Fruit fly (Drosophila melanogaster) whole organism, prepupa: ENCODE measurements around the gene Fer3HCH.

Experiments used
- Blimp-1 ChIP-seq: fragments of 200-800 bp; sonication (Bioruptor generic); optimal IDR thresholded peaks from 3 replicates; lab custom pipeline; 2017; ENCODE audit warnings: missing biosample characterization, missing genetic modification characterization, mild to moderate bottlenecking, moderate library complexity, missing genetic modification reagents
- CG10631 ChIP-seq: fragments of 200-800 bp; sonication (Bioruptor generic); optimal IDR thresholded peaks from 2 replicates; lab custom pipeline; 2016; ENCODE audit warnings: missing biosample characterization, missing genetic modification characterization
- CG10669 ChIP-seq: fragments of 200-800 bp; sonication (Bioruptor generic); optimal IDR thresholded peaks from 3 replicates; lab custom pipeline; 2018; ENCODE audit warnings: missing biosample characterization, mild to moderate bottlenecking, missing genetic modification characterization, moderate library complexity
- CG11294 ChIP-seq: fragments of 200-800 bp; sonication (Bioruptor generic); IDR thresholded peaks from 2 replicates; pipeline ENCODE4 v1.3.6; 2022; ENCODE audit warnings: missing biosample characterization, missing genetic modification characterization
- CG11762 ChIP-seq: fragments of 200-800 bp; sonication (Bioruptor generic); optimal IDR thresholded peaks from 3 replicates; lab custom pipeline; 2016; ENCODE audit warnings: missing biosample characterization, missing genetic modification characterization; ENCODE audit not compliant: insufficient read depth
- CG1621 ChIP-seq: fragments of 200-800 bp; sonication (Bioruptor generic); optimal IDR thresholded peaks from 3 replicates; lab custom pipeline; 2018; ENCODE audit warnings: missing biosample characterization, mild to moderate bottlenecking, missing genetic modification characterization
- CG16779 ChIP-seq: fragments of 200-800 bp; sonication (Bioruptor generic); optimal IDR thresholded peaks from 3 replicates; lab custom pipeline; 2017; ENCODE audit warnings: missing biosample characterization, mild to moderate bottlenecking, missing genetic modification characterization
- CG3032 ChIP-seq: fragments of 200-800 bp; optimal IDR thresholded peaks from 2 replicates; lab custom pipeline; 2019; ENCODE audit warnings: missing biosample characterization, mild to moderate bottlenecking, missing genetic modification characterization, moderate library complexity
- CG31627 ChIP-seq: fragments of 200-800 bp; sonication (Bioruptor generic); optimal IDR thresholded peaks from 3 replicates; lab custom pipeline; 2016; ENCODE audit warnings: missing biosample characterization, missing genetic modification characterization
- CG32006 ChIP-seq: fragments of 200-800 bp; sonication (Bioruptor generic); optimal IDR thresholded peaks from 3 replicates; lab custom pipeline; 2017; ENCODE audit warnings: missing biosample characterization, mild to moderate bottlenecking, missing genetic modification characterization
- CG34406 ChIP-seq: fragments of 200-800 bp; sonication (Bioruptor generic); optimal IDR thresholded peaks from 3 replicates; lab custom pipeline; 2016; ENCODE audit warnings: missing biosample characterization, missing genetic modification characterization
- CG4318 ChIP-seq: fragments of 200-800 bp; sonication (Bioruptor generic); optimal IDR thresholded peaks from 3 replicates; lab custom pipeline; 2017; ENCODE audit warnings: missing biosample characterization, mild to moderate bottlenecking, missing genetic modification characterization
- CG6163 ChIP-seq: fragments of 200-800 bp; sonication (Bioruptor generic); IDR thresholded peaks from 3 replicates; pipeline ENCODE4 v1.3.6; 2022; ENCODE audit warnings: missing biosample characterization, missing genetic modification characterization
- CG6792 ChIP-seq: fragments of 200-800 bp; sonication (Bioruptor generic); optimal IDR thresholded peaks from 3 replicates; lab custom pipeline; 2016; ENCODE audit warnings: missing biosample characterization, missing genetic modification characterization
- CG6808 ChIP-seq: fragments of 200-800 bp; sonication (Bioruptor generic); optimal IDR thresholded peaks from 3 replicates; lab custom pipeline; 2017; ENCODE audit warnings: missing biosample characterization, missing genetic modification characterization, mild to moderate bottlenecking, moderate library complexity, missing genetic modification reagents
- CG7368 ChIP-seq: fragments of 200-800 bp; sonication (Bioruptor generic); optimal IDR thresholded peaks from 3 replicates; lab custom pipeline; 2016; ENCODE audit warnings: missing biosample characterization, missing genetic modification characterization
- CG9139 ChIP-seq: fragments of 200-800 bp; sonication (Bioruptor generic); optimal IDR thresholded peaks from 3 replicates; lab custom pipeline; 2017; ENCODE audit warnings: missing biosample characterization, mild to moderate bottlenecking, missing genetic modification characterization
- Eip75B ChIP-seq: fragments of 200-800 bp; sonication (Bioruptor generic); optimal IDR thresholded peaks from 3 replicates; lab custom pipeline; 2016; ENCODE audit warnings: missing biosample characterization, missing genetic modification characterization
- Eip78C ChIP-seq: fragments of 200-800 bp; sonication (Bioruptor generic); peaks from one replicate; lab custom pipeline; 2016; ENCODE audit warnings: missing biosample characterization, missing genetic modification characterization
- Eip93F ChIP-seq: fragments of 200-800 bp; sonication (Bioruptor generic); optimal IDR thresholded peaks from 2 replicates; lab custom pipeline; 2016; ENCODE audit warnings: missing biosample characterization, mild to moderate bottlenecking, missing genetic modification characterization
- Gug ChIP-seq: fragments of 200-800 bp; sonication (Bioruptor generic); IDR thresholded peaks from 2 replicates; pipeline ENCODE4 v1.3.6; 2022; ENCODE audit warnings: missing biosample characterization, missing genetic modification characterization
- Hr38 ChIP-seq: sonication (Bioruptor generic); optimal IDR thresholded peaks from 2 replicates; lab custom pipeline; 2016; ENCODE audit warnings: missing biosample characterization, missing genetic modification characterization
- Hr4 ChIP-seq: fragments of 200-800 bp; sonication (Bioruptor generic); optimal IDR thresholded peaks from 3 replicates; lab custom pipeline; 2016; ENCODE audit warnings: missing biosample characterization, missing genetic modification characterization
- Lpt ChIP-seq: fragments of 200-800 bp; sonication (Bioruptor generic); optimal IDR thresholded peaks from 3 replicates; lab custom pipeline; 2016; ENCODE audit warnings: missing biosample characterization, missing genetic modification characterization
- Smox ChIP-seq: fragments of 200-800 bp; sonication (Bioruptor generic); optimal IDR thresholded peaks from 3 replicates; lab custom pipeline; 2016; ENCODE audit warnings: missing biosample characterization, missing genetic modification characterization
- Sox102F ChIP-seq: fragments of 200-800 bp; sonication (Bioruptor generic); optimal IDR thresholded peaks from 2 replicates; lab custom pipeline; 2016; ENCODE audit warnings: missing biosample characterization, mild to moderate bottlenecking, missing genetic modification characterization
- Sox14 ChIP-seq: fragments of 200-800 bp; sonication (Bioruptor generic); optimal IDR thresholded peaks from 3 replicates; lab custom pipeline; 2016; ENCODE audit warnings: missing biosample characterization, missing genetic modification characterization
- Sox15 ChIP-seq: fragments of 200-800 bp; sonication (Bioruptor generic); optimal IDR thresholded peaks from 3 replicates; lab custom pipeline; 2016; ENCODE audit warnings: missing biosample characterization, missing genetic modification characterization
- achi ChIP-seq: fragments of 200-800 bp; sonication (Bioruptor generic); optimal IDR thresholded peaks from 3 replicates; lab custom pipeline; 2016; ENCODE audit warnings: missing biosample characterization, missing genetic modification characterization
- dsx ChIP-seq: fragments of 200-800 bp; optimal IDR thresholded peaks from 3 replicates; lab custom pipeline; 2019; ENCODE audit warnings: missing biosample characterization, mild to moderate bottlenecking, missing genetic modification characterization, moderate library complexity; ENCODE audit not compliant: poor library complexity, severe bottlenecking
- fd85E ChIP-seq: fragments of 200-800 bp; sonication (Bioruptor generic); optimal IDR thresholded peaks from 3 replicates; lab custom pipeline; 2016; ENCODE audit warnings: missing biosample characterization, missing genetic modification characterization
- fkh ChIP-seq: fragments of 200-800 bp; sonication (Bioruptor generic); optimal IDR thresholded peaks from 3 replicates; lab custom pipeline; 2017; ENCODE audit warnings: missing biosample characterization, mild to moderate bottlenecking, missing genetic modification characterization, moderate library complexity
- lz ChIP-seq: fragments of 200-800 bp; sonication (Bioruptor generic); optimal IDR thresholded peaks from 3 replicates; lab custom pipeline; 2016; ENCODE audit warnings: missing biosample characterization, missing genetic modification characterization
- net ChIP-seq: fragments of 200-800 bp; sonication (Bioruptor generic); optimal IDR thresholded peaks from 3 replicates; lab custom pipeline; 2016; ENCODE audit warnings: missing biosample characterization, missing genetic modification characterization
- salr ChIP-seq, 2 experiments: fragments of 200-800 bp; sonication (Bioruptor generic); optimal IDR thresholded peaks; 3 replicates each; lab custom pipeline; 2016 to 2018; ENCODE audit warnings: missing biosample characterization in 2 of 2, missing genetic modification characterization in 2 of 2, mild to moderate bottlenecking in 1 of 2
- spab ChIP-seq: fragments of 200-800 bp; sonication (Bioruptor generic); optimal IDR thresholded peaks from 2 replicates; lab custom pipeline; 2017; ENCODE audit warnings: missing biosample characterization, mild to moderate bottlenecking, missing genetic modification characterization, missing genetic modification reagents
- ss ChIP-seq, 2 experiments: fragments of 200-800 bp; sonication (Bioruptor generic); optimal IDR thresholded peaks; 2 replicates in 1 of 2; 3 replicates in 1 of 2; lab custom pipeline; 2017 to 2018; ENCODE audit warnings: mild to moderate bottlenecking in 2 of 2, missing biosample characterization in 2 of 2, missing genetic modification characterization in 2 of 2, moderate library complexity in 1 of 2
- svp ChIP-seq: fragments of 200-800 bp; sonication (Bioruptor generic); peaks from one replicate; lab custom pipeline; 2016; ENCODE audit warnings: missing biosample characterization, missing genetic modification characterization
- vri ChIP-seq: fragments of 200-800 bp; sonication (Bioruptor generic); optimal IDR thresholded peaks from 3 replicates; lab custom pipeline; 2016; ENCODE audit warnings: missing biosample characterization, mild to moderate bottlenecking, missing genetic modification characterization

Fer3HCH gene

DNA sequence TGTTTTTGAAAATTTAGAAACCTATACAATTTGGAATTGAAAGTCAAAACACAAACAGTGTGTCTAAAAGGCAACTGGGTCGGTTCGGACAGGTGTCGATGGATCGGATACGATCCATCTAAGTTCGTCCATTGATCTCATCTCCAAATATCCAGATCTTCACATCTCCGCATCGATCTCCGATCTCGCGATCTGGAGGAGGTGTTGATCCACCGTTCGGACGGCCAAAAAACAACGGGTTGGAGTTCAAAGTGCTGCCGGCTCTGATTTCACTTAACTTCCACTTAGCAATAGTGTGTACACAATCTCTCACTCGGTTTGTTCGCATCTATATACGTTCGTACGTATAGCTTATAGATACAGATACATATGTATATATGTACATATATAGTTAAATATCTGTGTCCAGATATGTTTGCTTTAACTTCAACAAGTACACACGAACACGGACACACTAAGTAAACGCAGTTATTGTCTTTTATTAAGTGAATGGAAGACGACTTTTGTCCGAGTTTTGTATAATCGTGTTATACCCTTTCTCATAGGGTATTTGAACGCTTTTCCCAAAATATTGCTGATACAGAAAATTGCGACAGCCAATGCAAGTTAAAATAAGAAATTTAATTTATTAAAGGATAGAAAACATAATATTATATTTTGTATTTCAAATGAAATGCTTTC, at the start of gene Fer3HCH:
Fer3HCH (minus strand) TSS at position 51 of the 681 bp plus-strand sequence.
- TF ChIP-seq CG7368 (GFP tag; lab: Kevin White, UChicago) (no peak), CG1621 (no peak), CG6792 (GFP tag; lab: Kevin White, UChicago) (no peak), CG10669 (peak; percentile 33), CG6163 (GFP tag; lab: Robert Waterston, UW) (peak; percentile 31; the same call in 1 of the 3 replicates), CG11762 (GFP tag; lab: Kevin White, UChicago) (no peak), ss (GFP tag; optimal IDR thresholded peaks at IDR 0.05; lab: Kevin White, UChicago) (peak; percentile 19 to 31), Eip75B (GFP tag; lab: Kevin White, UChicago) (no peak), Blimp-1 (GFP tag; lab: Kevin White, UChicago) (no peak), Sox102F (GFP tag; lab: Kevin White, UChicago) (no peak), CG16779 (tag; lab: Kevin White, UChicago) (no peak), vri (GFP tag; lab: Kevin White, UChicago) (no peak), Lpt (GFP tag; lab: Kevin White, UChicago) (no peak), Eip78C (GFP tag; lab: Kevin White, UChicago) (peak; percentile 52), svp (GFP tag; lab: Kevin White, UChicago) (no peak), CG10631 (GFP tag; lab: Kevin White, UChicago) (peak; percentile 11), Hr38 (GFP tag; lab: Kevin White, UChicago) (no peak), CG32006 (GFP tag; lab: Kevin White, UChicago) (peak; percentile 7), salr (GFP tag; optimal IDR thresholded peaks at IDR 0.05; lab: Kevin White, UChicago) (no peak), fd85E (GFP tag; lab: Kevin White, UChicago) (no peak), CG3032 (tag; lab: Kevin White, UChicago) (peak; percentile 12), CG4318 (GFP tag; lab: Kevin White, UChicago) (peak; percentile 5), spab (GFP tag; lab: Kevin White, UChicago) (peak; percentile 8), Sox15 (GFP tag; lab: Kevin White, UChicago) (no peak), dsx (no peak), fkh (peak; percentile 70), Sox14 (no peak), Smox (GFP tag; lab: Kevin White, UChicago) (no peak), Eip93F (GFP tag; lab: Kevin White, UChicago) (no peak), net (GFP tag; lab: Kevin White, UChicago) (no peak), CG6808 (peak; percentile 48), CG9139 (GFP tag; lab: Kevin White, UChicago) (no peak), Gug (GFP tag; lab: Robert Waterston, UW) (no peak), achi (GFP tag; lab: Kevin White, UChicago) (peak; percentile 17), Hr4 (no peak), CG34406 (GFP tag; lab: Kevin White, UChicago) (no peak), CG11294 (GFP tag; lab: Robert Waterston, UW) (no peak), lz (GFP tag; lab: Kevin White, UChicago) (no peak)

DNA sequence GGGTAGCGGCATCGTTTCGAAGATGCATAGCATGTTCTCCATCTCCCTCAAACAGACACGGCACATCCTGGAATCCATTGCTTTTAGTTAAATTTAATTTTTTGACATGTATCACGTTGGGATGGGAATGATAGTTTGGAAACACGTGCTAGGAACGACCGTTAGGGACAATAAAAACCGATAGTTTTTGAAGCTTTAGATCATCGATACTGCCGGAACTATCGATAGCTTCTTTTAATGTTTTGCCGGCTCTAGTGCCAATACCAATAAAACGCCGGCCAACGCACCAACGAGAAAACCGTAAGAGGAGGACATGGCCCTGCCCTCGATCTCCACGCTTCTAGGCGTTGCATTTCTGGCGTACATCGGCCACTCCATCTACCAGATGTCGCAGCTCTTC, 46.8 kb upstream of the Fer3HCH start, which contains the start of the genes CG4318 and CG4332:
CG4318 (minus strand) TSS at position 142 of the 400 bp plus-strand sequence.
CG4332 (plus strand) TSS at position 256 of the 400 bp plus-strand sequence.
- TF ChIP-seq CG1621 = peak; percentile 77
- no peak for TF ChIP-seq CG31627 (GFP tag; lab: Kevin White, UChicago)
- TF ChIP-seq Eip78C (GFP tag; lab: Kevin White, UChicago) = peak; percentile 6
